Fruit fly (Drosophila melanogaster) Kc167 (cell line): ENCODE results near the gene CG10341.

Experiments
- Myc ChIP-seq: fragments of >200 bp; optimal IDR thresholded peaks from 2 replicates; lab custom pipeline; 2017; ENCODE audit warnings: missing external identifiers
- Sin3A ChIP-seq: fragments of >200 bp; optimal IDR thresholded peaks from 2 replicates; lab custom pipeline; 2018; ENCODE audit warnings: missing external identifiers
- h ChIP-seq: fragments of >200 bp; optimal IDR thresholded peaks from 3 replicates; lab custom pipeline; 2018; ENCODE audit warnings: missing external identifiers
- insv ChIP-seq: fragments of >200 bp; optimal IDR thresholded peaks from 3 replicates; lab custom pipeline; 2018; ENCODE audit warnings: missing external identifiers
- psq ChIP-seq: fragments of >200 bp; optimal IDR thresholded peaks from 2 replicates; lab custom pipeline; 2017; ENCODE audit warnings: missing external identifiers
- ttk ChIP-seq: sonication (Bioruptor generic); optimal IDR thresholded peaks from 2 replicates; lab custom pipeline; 2017; ENCODE audit warnings: missing external identifiers

Gene CG10341

dm6 chr2L:18698559-18699130 lies at the start of gene CG10341:
CG10341 (plus strand) TSS chr2L:18698714.
- no peak for TF ChIP-seq ttk
- no peak for TF ChIP-seq Sin3A (lab: Kevin White, UChicago)
- no peak for TF ChIP-seq h (lab: Kevin White, UChicago)
- no peak for TF ChIP-seq Myc (lab: Kevin White, UChicago)
- TF ChIP-seq psq (lab: Kevin White, UChicago) = no peak

dm6 chr2L:18652663-18653327 lies 45.7 kb upstream of the CG10341 start, which contains the start of gene Cyp310a1:
Cyp310a1 (minus strand) TSS chr2L:18653010.
- TF ChIP-seq Myc (lab: Kevin White, UChicago) (no peak), h (lab: Kevin White, UChicago) (no peak), psq (lab: Kevin White, UChicago) (no peak), insv (lab: Kevin White, UChicago) (no peak), ttk (no peak), Sin3A (lab: Kevin White, UChicago) (no peak)

- TF ChIP-seq Myc (lab: Kevin White, UChicago) = no peak
- no peak for TF ChIP-seq Sin3A (lab: Kevin White, UChicago)
- no peak for TF ChIP-seq ttk
- TF ChIP-seq h (lab: Kevin White, UChicago) = no peak
- TF ChIP-seq insv (lab: Kevin White, UChicago) = no peak
- TF ChIP-seq psq (lab: Kevin White, UChicago) = no peak
Measured at dm6 chr2L:18653328-18653675, 45.2 kb upstream of the CG10341 start.

- TF ChIP-seq ttk (no peak), psq (lab: Kevin White, UChicago) (no peak)
Measured at dm6 chr2L:18656691-18657237, 41.8 kb upstream of the CG10341 start.

- no peak for TF ChIP-seq psq (lab: Kevin White, UChicago)
- no peak for TF ChIP-seq Sin3A (lab: Kevin White, UChicago)
- TF ChIP-seq ttk = no peak
- no peak for TF ChIP-seq Myc (lab: Kevin White, UChicago)
- TF ChIP-seq insv (lab: Kevin White, UChicago) = no peak
- no peak for TF ChIP-seq h (lab: Kevin White, UChicago)
Measured at dm6 chr2L:18658108-18658507, 40.4 kb upstream of the CG10341 start.

dm6 chr2L:18663395-18663794 lies 35.1 kb upstream of the CG10341 start:
- no peak for TF ChIP-seq Sin3A (lab: Kevin White, UChicago)
- no peak for TF ChIP-seq h (lab: Kevin White, UChicago)
- no peak for TF ChIP-seq Myc (lab: Kevin White, UChicago)
- no peak for TF ChIP-seq insv (lab: Kevin White, UChicago)
- TF ChIP-seq ttk = no peak
- no peak for TF ChIP-seq psq (lab: Kevin White, UChicago)

dm6 chr2L:18664707-18665550 lies 33.6 kb upstream of the CG10341 start:
- TF ChIP-seq insv (lab: Kevin White, UChicago) = no peak
- no peak for TF ChIP-seq Myc (lab: Kevin White, UChicago)
- TF ChIP-seq psq (lab: Kevin White, UChicago) = no peak

- no peak for TF ChIP-seq Sin3A (lab: Kevin White, UChicago)
- TF ChIP-seq psq (lab: Kevin White, UChicago) = no peak
- TF ChIP-seq ttk = no peak
- no peak for TF ChIP-seq h (lab: Kevin White, UChicago)
- no peak for TF ChIP-seq Myc (lab: Kevin White, UChicago)
Measured at dm6 chr2L:18665952-18666606, 32.4 kb upstream of the CG10341 start.

dm6 chr2L:18671146-18671545 lies 27.4 kb upstream of the CG10341 start, which contains the start of gene CG43338:
CG43338 (minus strand) TSS chr2L:18671246.
- no peak for TF ChIP-seq insv (lab: Kevin White, UChicago)
- no peak for TF ChIP-seq ttk
- TF ChIP-seq psq (lab: Kevin White, UChicago) = no peak
- no peak for TF ChIP-seq Myc (lab: Kevin White, UChicago)
- TF ChIP-seq h (lab: Kevin White, UChicago) = no peak
- no peak for TF ChIP-seq Sin3A (lab: Kevin White, UChicago)

dm6 chr2L:18673185-18673584 lies 25.3 kb upstream of the CG10341 start, which contains the start of gene CG43339:
CG43339 (minus strand) TSS chr2L:18673285.
- TF ChIP-seq h (lab: Kevin White, UChicago) (no peak), ttk (no peak), insv (lab: Kevin White, UChicago) (no peak), Sin3A (lab: Kevin White, UChicago) (no peak), Myc (lab: Kevin White, UChicago) (no peak), psq (lab: Kevin White, UChicago) (no peak)

dm6 chr2L:18674994-18675393 lies 23.5 kb upstream of the CG10341 start, which contains the start of gene Mst36Fb:
Mst36Fb (minus strand) TSS chr2L:18675094.
- TF ChIP-seq Sin3A (lab: Kevin White, UChicago) (no peak), h (lab: Kevin White, UChicago) (no peak), Myc (lab: Kevin White, UChicago) (no peak)
